Worm (Caenorhabditis elegans) whole organism, L4/young adult: ENCODE data around the gene exc-1.

Source experiments
- dao-5 ChIP-seq: sonication (generic microtip); optimal IDR thresholded peaks from 2 replicates; lab custom pipeline; 2016; ENCODE audit warnings: missing genotype, missing genetic modification characterization, moderate library complexity, missing compliant biosample characterization
- him-1 ChIP-seq: sonication (generic microtip); optimal IDR thresholded peaks from 2 replicates; lab custom pipeline; 2016; ENCODE audit warnings: missing genotype, missing genetic modification reagents, missing genetic modification characterization, missing compliant biosample characterization

ce11 chrX:15496927-15497605, 19.9 kb upstream of the exc-1 start, which contains the start of gene suox-1:
- TF ChIP-seq him-1 (tag; lab: Kevin White, UChicago): no peak
- TF ChIP-seq dao-5 (tag; lab: Kevin White, UChicago): no peak
